Worm (Caenorhabditis elegans) whole organism, young adult: ENCODE data around the gene Y53F4B.5.

ENCODE experiments used
- B0035.1 ChIP-seq: sonication (generic microtip); optimal IDR thresholded peaks from 2 replicates; lab custom pipeline; 2016; ENCODE audit warnings: missing genetic modification characterization, mild to moderate bottlenecking, missing compliant biosample characterization, missing genotype, missing genetic modification reagents
- B0261.1 ChIP-seq: sonication (generic microtip); optimal IDR thresholded peaks from 2 replicates; lab custom pipeline; 2016; ENCODE audit warnings: mild to moderate bottlenecking, missing genetic modification characterization, moderate library complexity, missing compliant biosample characterization
- C06A6.2 ChIP-seq: fragments of 200-800 bp; sonication (Bioruptor generic); conservative IDR thresholded peaks from 2 replicates; pipeline ENCODE4 v1.3.6; 2022; ENCODE audit warnings: missing genetic modification characterization, missing compliant biosample characterization
- F10E7.11 ChIP-seq: sonication (generic microtip); optimal IDR thresholded peaks from 2 replicates; lab custom pipeline; 2017; ENCODE audit warnings: mild to moderate bottlenecking, missing genetic modification characterization, moderate library complexity, missing compliant biosample characterization
- F33H1.4 ChIP-seq: fragments of 200-800 bp; sonication (Bioruptor generic); IDR thresholded peaks from 2 replicates; pipeline ENCODE4 v1.3.6; 2022; ENCODE audit warnings: missing genetic modification reagents, missing genetic modification characterization, missing compliant biosample characterization
- K11D2.4 ChIP-seq: fragments of 200-800 bp; sonication (Bioruptor generic); IDR thresholded peaks from 2 replicates; pipeline ENCODE4 v1.3.6; 2022; ENCODE audit warnings: missing genetic modification reagents, missing genetic modification characterization, missing compliant biosample characterization
- K12H6.12 ChIP-seq: fragments of 200-800 bp; sonication (Bioruptor generic); optimal IDR thresholded peaks from 2 replicates; lab custom pipeline; 2018; ENCODE audit warnings: mild to moderate bottlenecking, missing genetic modification characterization, missing compliant biosample characterization
- T26A5.8 ChIP-seq: sonication (generic microtip); optimal IDR thresholded peaks from 2 replicates; lab custom pipeline; 2016; ENCODE audit warnings: missing genetic modification characterization, missing compliant biosample characterization
- Y53G8AR.9 ChIP-seq: fragments of 200-800 bp; sonication (Bioruptor generic); conservative IDR thresholded peaks from 2 replicates; pipeline ENCODE4 v1.3.6; 2022; ENCODE audit warnings: missing genetic modification reagents, missing genetic modification characterization, missing compliant biosample characterization
- Y56A3A.18 ChIP-seq: fragments of 200-800 bp; sonication (Bioruptor generic); IDR thresholded peaks from 2 replicates; pipeline ENCODE4 v1.3.6; 2022; ENCODE audit warnings: missing genetic modification reagents, missing genetic modification characterization, missing compliant biosample characterization
- ama-1 ChIP-seq, 3 experiments: fragments of 150-350 bp in 1 of 3; sonication (generic microtip) in 2 of 3; optimal IDR thresholded peaks; 2 replicates each; lab custom pipeline; 2014 to 2018; ENCODE audit warnings: missing biosample characterization in 2 of 3, missing genetic modification characterization in 2 of 3, missing genetic modification reagents in 2 of 3
- aptf-3 ChIP-seq: fragments of 200-800 bp; sonication (Bioruptor generic); IDR thresholded peaks from 2 replicates; pipeline ENCODE4 v1.3.6; 2022; ENCODE audit warnings: missing genetic modification characterization, missing compliant biosample characterization
- bed-1 ChIP-seq: fragments of 200-800 bp; sonication (Bioruptor generic); IDR thresholded peaks from 2 replicates; pipeline ENCODE4 v1.3.6; 2022; ENCODE audit warnings: missing genetic modification reagents, missing genetic modification characterization, missing compliant biosample characterization
- chd-7 ChIP-seq: sonication (generic microtip); optimal IDR thresholded peaks from 2 replicates; lab custom pipeline; 2016; ENCODE audit warnings: mild to moderate bottlenecking, missing genetic modification characterization, moderate library complexity, missing compliant biosample characterization
- dpff-1 ChIP-seq: sonication (generic microtip); optimal IDR thresholded peaks from 2 replicates; lab custom pipeline; 2017; ENCODE audit warnings: mild to moderate bottlenecking, missing genetic modification characterization, missing compliant biosample characterization
- efl-1 ChIP-seq: fragments of 150-350 bp; optimal IDR thresholded peaks from 2 replicates; lab custom pipeline; 2014; ENCODE audit warnings: missing biosample characterization, missing genetic modification reagents, missing genetic modification characterization
- him-1 ChIP-seq: sonication (generic microtip); optimal IDR thresholded peaks from 2 replicates; lab custom pipeline; 2016; ENCODE audit warnings: missing genotype, missing genetic modification reagents, missing genetic modification characterization, missing compliant biosample characterization
- hmg-1.2 ChIP-seq: fragments of 200-800 bp; sonication (Bioruptor generic); IDR thresholded peaks from 2 replicates; pipeline ENCODE4 v1.3.6; 2022; ENCODE audit warnings: missing genetic modification reagents, missing genetic modification characterization, missing compliant biosample characterization
- lin-40 ChIP-seq: sonication (generic microtip); optimal IDR thresholded peaks from 2 replicates; lab custom pipeline; 2016; ENCODE audit warnings: missing genetic modification characterization, mild to moderate bottlenecking, missing compliant biosample characterization, missing genotype, missing genetic modification reagents
- lin-54 ChIP-seq: fragments of 200-800 bp; sonication (Bioruptor generic); optimal IDR thresholded peaks from 2 replicates; lab custom pipeline; 2018; ENCODE audit warnings: mild to moderate bottlenecking, missing genetic modification characterization, missing compliant biosample characterization
- lir-1 ChIP-seq: fragments of 200-800 bp; sonication (Bioruptor generic); conservative IDR thresholded peaks from 2 replicates; pipeline ENCODE4 v1.3.6; 2022; ENCODE audit warnings: missing genetic modification reagents, missing genetic modification characterization, missing compliant biosample characterization
- lsl-1 ChIP-seq: fragments of 200-800 bp; sonication (Bioruptor generic); optimal IDR thresholded peaks from 2 replicates; lab custom pipeline; 2018; ENCODE audit warnings: mild to moderate bottlenecking, missing genetic modification characterization, moderate library complexity, missing compliant biosample characterization
- madf-3 ChIP-seq: fragments of 200-800 bp; sonication (Bioruptor generic); IDR thresholded peaks from 2 replicates; pipeline ENCODE4 v1.3.6; 2022; ENCODE audit warnings: missing genetic modification reagents, missing genetic modification characterization, missing compliant biosample characterization
- mel-28 ChIP-seq: sonication (generic microtip); optimal IDR thresholded peaks from 2 replicates; lab custom pipeline; 2016; ENCODE audit warnings: borderline replicate concordance, mild to moderate bottlenecking, missing genetic modification characterization, missing compliant biosample characterization
- mes-4 ChIP-seq: sonication (generic microtip); optimal IDR thresholded peaks from 2 replicates; lab custom pipeline; 2016; ENCODE audit warnings: missing genotype, missing genetic modification characterization, missing compliant biosample characterization
- nhr-80 ChIP-seq: sonication (generic microtip); optimal IDR thresholded peaks from 2 replicates; lab custom pipeline; 2016; ENCODE audit warnings: missing genetic modification characterization, missing compliant biosample characterization
- sdz-38 ChIP-seq: sonication (generic microtip); optimal IDR thresholded peaks from 2 replicates; lab custom pipeline; 2016; ENCODE audit warnings: missing genotype, missing genetic modification characterization, missing compliant biosample characterization
- snpc-1.1 ChIP-seq: sonication (generic microtip); optimal IDR thresholded peaks from 2 replicates; lab custom pipeline; 2017; ENCODE audit warnings: missing genetic modification characterization, mild to moderate bottlenecking, missing compliant biosample characterization, antibody characterized with exemption, moderate library complexity, missing genotype, missing genetic modification reagents; ENCODE audit not compliant: insufficient read depth
- snpc-1.3 ChIP-seq: sonication (generic microtip); optimal IDR thresholded peaks from 2 replicates; lab custom pipeline; 2017; ENCODE audit warnings: missing genetic modification characterization, mild to moderate bottlenecking, missing compliant biosample characterization, antibody characterized with exemption, moderate library complexity, missing genotype, missing genetic modification reagents; ENCODE audit not compliant: insufficient read depth
- snpc-4 ChIP-seq, 5 experiments: fragments of 150-350 bp in 1 of 5; sonication (generic microtip) in 4 of 5; optimal IDR thresholded peaks; 2 replicates each; lab custom pipeline; 2014 to 2018; ENCODE audit warnings: missing genetic modification characterization in 5 of 5, missing biosample characterization in 3 of 5, antibody characterized with exemption in 2 of 5, mild to moderate bottlenecking in 2 of 5, missing compliant biosample characterization in 2 of 5, missing genotype in 2 of 5, moderate library complexity in 2 of 5, missing genetic modification reagents in 1 of 5
- ztf-26 ChIP-seq: sonication (generic microtip); optimal IDR thresholded peaks from 2 replicates; lab custom pipeline; 2017; ENCODE audit warnings: missing genetic modification characterization, missing compliant biosample characterization
- ztf-6 ChIP-seq: fragments of 200-800 bp; sonication (Bioruptor generic); IDR thresholded peaks from 2 replicates; pipeline ENCODE4 v1.3.6; 2022; ENCODE audit warnings: missing genetic modification reagents, missing genetic modification characterization, missing compliant biosample characterization

The Y53F4B.5 gene

ce11 chrII:14968275-14968674 lies 15.5 kb downstream of the Y53F4B.5 start:
- no peak for TF ChIP-seq lin-54 (GFP tag; lab: Kevin White, UChicago)
- TF ChIP-seq snpc-4 (GFP tag; optimal IDR thresholded peaks at IDR 0.05; lab: Kevin White, UChicago) = no peak
- TF ChIP-seq snpc-4 (tag; optimal IDR thresholded peaks at IDR 0.05; lab: Kevin White, UChicago) = no peak
- peak; percentile 69 for TF ChIP-seq lsl-1
- TF ChIP-seq K12H6.12 (tag; lab: Kevin White, UChicago) = no peak
- TF ChIP-seq F33H1.4 (GFP tag; lab: Robert Waterston, UW) = peak; percentile 54
- TF ChIP-seq, all 124 proteins: peak for 2

- no peak for TF ChIP-seq aptf-3 (GFP tag; lab: Robert Waterston, UW)
- no peak for TF ChIP-seq lir-1 (GFP tag; lab: Robert Waterston, UW)
- no peak for TF ChIP-seq F10E7.11 (tag; lab: Kevin White, UChicago)
- no peak for TF ChIP-seq efl-1
- no peak for TF ChIP-seq him-1 (tag; lab: Kevin White, UChicago)
- TF ChIP-seq mes-4 (tag; lab: Kevin White, UChicago) = no peak
- TF ChIP-seq B0261.1 (tag; lab: Kevin White, UChicago) = no peak
- TF ChIP-seq lsl-1 = no peak
- TF ChIP-seq Y53G8AR.9 = no peak
- no peak for TF ChIP-seq ztf-26 (tag; lab: Kevin White, UChicago)
- TF ChIP-seq snpc-1.3 (tag; lab: Kevin White, UChicago) = no peak
- TF ChIP-seq C06A6.2 (GFP tag; lab: Robert Waterston, UW) = no peak
- TF ChIP-seq mel-28 = no peak
- TF ChIP-seq Y56A3A.18 (GFP tag; lab: Robert Waterston, UW) = no peak
- TF ChIP-seq sdz-38 (tag; lab: Kevin White, UChicago) = no peak
Observed at ce11 chrII:14967084-14967483, 16.7 kb downstream of the Y53F4B.5 start.

- TF ChIP-seq madf-3 (GFP tag; lab: Robert Waterston, UW) = no peak
- no peak for TF ChIP-seq ztf-26 (tag; lab: Kevin White, UChicago)
- TF ChIP-seq hmg-1.2 (GFP tag; lab: Robert Waterston, UW) = no peak
- no peak for TF ChIP-seq T26A5.8 (tag; lab: Kevin White, UChicago)
- TF ChIP-seq, all 124 proteins: peak for 0
Observed at ce11 chrII:14966420-14966819, 17.4 kb downstream of the Y53F4B.5 start.

- no peak for TF ChIP-seq dpff-1 (tag; lab: Kevin White, UChicago)
- peak; percentile 82 for TF ChIP-seq nhr-80 (tag; lab: Kevin White, UChicago)
- no peak for TF ChIP-seq lin-40 (tag; lab: Kevin White, UChicago)
Observed at ce11 chrII:14964877-14965276, 18.9 kb downstream of the Y53F4B.5 start.

- no peak for TF ChIP-seq T26A5.8 (tag; lab: Kevin White, UChicago)
- no peak for TF ChIP-seq ama-1 (optimal IDR thresholded peaks at IDR 0.05; lab: Kevin White, UChicago)
- TF ChIP-seq ama-1 (GFP tag; optimal IDR thresholded peaks at IDR 0.05; lab: Kevin White, UChicago) = no peak
- no peak for TF ChIP-seq B0035.1 (tag; lab: Kevin White, UChicago)
- no peak for TF ChIP-seq snpc-1.3 (tag; lab: Kevin White, UChicago)
- no peak for TF ChIP-seq snpc-1.1 (tag; lab: Kevin White, UChicago)
- TF ChIP-seq bed-1 (GFP tag; lab: Robert Waterston, UW) = no peak
- TF ChIP-seq K11D2.4 (GFP tag; lab: Robert Waterston, UW) = no peak
- no peak for TF ChIP-seq lsl-1
- TF ChIP-seq ztf-26 (tag; lab: Kevin White, UChicago) = no peak
- TF ChIP-seq chd-7 (tag; lab: Kevin White, UChicago) = no peak
- no peak for TF ChIP-seq ztf-6
Observed at ce11 chrII:14964008-14964407, 19.8 kb downstream of the Y53F4B.5 start, which contains the start of gene elo-9. Gene elo-9, minus strand, starts transcription at chrII:14964108.
